Fruit fly (Drosophila melanogaster): ENCODE results near the gene Eig71Eh.
A peak's percentile ranks its signal among the peaks of the same experiment; 100 is the strongest.

Gene Eig71Eh

DNA sequence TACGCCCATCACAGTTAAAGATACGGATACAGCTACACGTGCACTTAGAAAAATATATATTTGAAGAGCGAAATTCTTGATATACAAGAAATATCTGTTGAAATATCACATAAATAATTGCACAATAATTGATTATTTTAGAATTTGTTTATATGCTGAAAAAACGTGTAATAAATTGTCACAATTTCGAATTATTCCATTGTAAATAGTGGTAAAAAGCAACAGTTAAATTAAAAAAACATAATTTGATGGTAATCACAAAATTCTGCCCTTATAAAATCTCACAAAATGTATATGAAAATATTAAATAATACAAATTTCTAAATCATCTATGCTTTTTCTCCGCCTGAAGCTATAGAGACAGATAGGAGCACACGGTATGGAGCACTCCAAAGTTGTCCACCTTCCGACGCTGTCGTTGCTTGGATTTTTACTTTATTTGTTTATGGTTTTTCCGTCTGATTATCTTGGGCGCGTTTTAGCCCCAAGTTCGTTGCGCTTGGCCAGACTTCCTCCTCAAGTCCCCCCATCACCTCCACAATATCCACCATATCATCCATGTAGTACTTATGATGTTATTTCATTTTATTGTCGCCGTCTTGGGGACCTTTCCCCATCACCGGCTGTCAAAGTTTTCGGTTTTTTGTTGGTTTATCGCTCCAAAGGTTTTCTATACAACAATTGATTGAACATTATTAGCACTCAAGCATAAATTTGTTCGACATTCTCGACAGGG is 45.2 kb upstream of the Eig71Eh start (continued):
- no peak for TF ChIP-seq Trl (optimal IDR thresholded peaks at IDR 0.05)
- TF ChIP-seq Trl (GFP tag; optimal IDR thresholded peaks at IDR 0.05): no peak
- no peak for TF ChIP-seq scrt (GFP tag; optimal IDR thresholded peaks at IDR 0.05)
- peak; percentile 72 for TF ChIP-seq CG8924 (tag; optimal IDR thresholded peaks at IDR 0.05)
- no peak for TF ChIP-seq slp2 (GFP tag; optimal IDR thresholded peaks at IDR 0.05)
- TF ChIP-seq B-H1 (GFP tag; IDR thresholded peaks at IDR 0.05): no peak
- peak; percentile 59 for TF ChIP-seq CG10267 (tag; optimal IDR thresholded peaks at IDR 0.05)
- no peak for TF ChIP-seq TFAM (GFP tag; optimal IDR thresholded peaks at IDR 0.05)
- TF ChIP-seq crol (GFP tag; IDR thresholded peaks at IDR 0.05): peak; percentile 80
- no peak for TF ChIP-seq Ada2b (GFP tag; IDR thresholded peaks at IDR 0.05)
- TF ChIP-seq Atf-2 (GFP tag; optimal IDR thresholded peaks at IDR 0.05): no peak
- TF ChIP-seq ro (GFP tag; IDR thresholded peaks at IDR 0.05): no peak
- TF ChIP-seq vnd (GFP tag; IDR thresholded peaks at IDR 0.05; ENCODE audit: partially characterized antibody): no peak
- TF ChIP-seq fd96Cb (tag; optimal IDR thresholded peaks at IDR 0.05): peak; percentile 73
- peak; percentile 14 for TF ChIP-seq Fer1 (GFP tag; optimal IDR thresholded peaks at IDR 0.05)
- no peak for TF ChIP-seq CG7987 (GFP tag; optimal IDR thresholded peaks at IDR 0.05)
- TF ChIP-seq Optix (GFP tag; IDR thresholded peaks at IDR 0.05): no peak
- TF ChIP-seq CG7357 (GFP tag; IDR thresholded peaks at IDR 0.05): peak; percentile 41; the same call in 1 of the 3 replicates
- peak; percentile 35; the same call in 1 of the 2 replicates for TF ChIP-seq CG5953 (GFP tag; IDR thresholded peaks at IDR 0.05)
- no peak for TF ChIP-seq Dp (GFP tag; optimal IDR thresholded peaks at IDR 0.05)
- TF ChIP-seq zfh2 (GFP tag; optimal IDR thresholded peaks at IDR 0.05): no peak
- TF ChIP-seq CG3065 (GFP tag; optimal IDR thresholded peaks at IDR 0.05): no peak
- TF ChIP-seq NC2β (GFP tag; optimal IDR thresholded peaks at IDR 0.05): no peak
- no peak for TF ChIP-seq wek (GFP tag; optimal IDR thresholded peaks at IDR 0.05)
- TF ChIP-seq CG10431 (GFP tag; optimal IDR thresholded peaks at IDR 0.05): peak; percentile 56
- TF ChIP-seq nerfin-1 (tag; optimal IDR thresholded peaks at IDR 0.05): peak; percentile 68
- TF ChIP-seq Six4 (GFP tag; optimal IDR thresholded peaks at IDR 0.05): peak; percentile 60
- TF ChIP-seq crc (GFP tag; optimal IDR thresholded peaks at IDR 0.05): no peak
- no peak for TF ChIP-seq E2f1 (GFP tag; IDR thresholded peaks at IDR 0.05)
- peak; percentile 38 for TF ChIP-seq CG2120 (GFP tag; optimal IDR thresholded peaks at IDR 0.05)
- TF ChIP-seq fd64A (GFP tag; optimal IDR thresholded peaks at IDR 0.05): no peak
- no peak for TF ChIP-seq tll (GFP tag; optimal IDR thresholded peaks at IDR 0.05)
- TF ChIP-seq CG3281 (GFP tag; optimal IDR thresholded peaks at IDR 0.05): peak; percentile 24
- TF ChIP-seq CG30431 (GFP tag; optimal IDR thresholded peaks at IDR 0.05): peak; percentile 11
- no peak for TF ChIP-seq CG34376 (GFP tag; optimal IDR thresholded peaks at IDR 0.05)
- TF ChIP-seq Fer2 (tag; optimal IDR thresholded peaks at IDR 0.05): no peak
- TF ChIP-seq Sox102F (GFP tag; optimal IDR thresholded peaks at IDR 0.05): peak; percentile 71
- TF ChIP-seq Nf-YB (GFP tag; optimal IDR thresholded peaks at IDR 0.05): peak; percentile 56
- peak; percentile 69 for TF ChIP-seq D19A (tag; optimal IDR thresholded peaks at IDR 0.05)
- peak; percentile 3 for TF ChIP-seq CG8359 (GFP tag; optimal IDR thresholded peaks at IDR 0.05; ENCODE audit: borderline replicate concordance)
- no peak for TF ChIP-seq Drgx (GFP tag; IDR thresholded peaks at IDR 0.05)
- TF ChIP-seq CG4820 (GFP tag; optimal IDR thresholded peaks at IDR 0.05): peak; percentile 69
- peak; percentile 77 for TF ChIP-seq CG31441 (GFP tag; IDR thresholded peaks at IDR 0.05)
- peak; percentile 72 for TF ChIP-seq CG13424 (tag; optimal IDR thresholded peaks at IDR 0.05)
- no peak for TF ChIP-seq tna (GFP tag; IDR thresholded peaks at IDR 0.05; ENCODE audit: partially characterized antibody)
- TF ChIP-seq tio (GFP tag; optimal IDR thresholded peaks at IDR 0.05): peak; percentile 78
- TF ChIP-seq grau (tag; optimal IDR thresholded peaks at IDR 0.05): peak; percentile 71
- no peak for TF ChIP-seq danr (GFP tag; IDR thresholded peaks at IDR 0.05)
- no peak for TF ChIP-seq Dip2 (GFP tag; IDR thresholded peaks at IDR 0.05)
- TF ChIP-seq pita (GFP tag; optimal IDR thresholded peaks at IDR 0.05): no peak

All from whole organism, embryonic.